Fruit fly (Drosophila melanogaster): ENCODE measurements around the gene CG7084.
"Not testable (repeated sequence)": the region's sequence is repeated elsewhere in the genome, so short reads cannot be mapped to it uniquely, and the experiment has no call there.

CG7084 gene

DNA sequence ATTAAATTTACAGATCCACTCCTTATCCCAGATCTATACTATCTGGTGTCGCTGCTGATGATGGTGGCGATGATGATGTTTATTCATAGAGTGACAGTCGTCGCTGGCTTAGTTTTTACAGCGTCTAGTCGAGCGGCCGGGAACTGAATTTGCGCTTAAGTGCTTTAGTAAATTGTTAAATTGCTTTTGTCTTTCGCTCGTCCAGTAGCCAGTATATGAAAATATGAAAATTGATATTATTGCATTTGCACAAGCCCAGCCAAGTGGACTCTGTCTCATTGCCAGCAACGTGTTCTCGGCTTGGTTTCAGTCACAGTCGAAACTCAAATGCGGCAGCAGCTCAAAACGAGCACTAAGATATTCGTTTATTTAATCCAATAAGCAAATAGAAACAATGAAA is at the start of gene CG7084:
Gene CG7084 (plus strand): TSS at position 301 of the 400 bp plus-strand sequence.
- TF ChIP-seq CG17612 (GFP tag; IDR thresholded peaks at IDR 0.05); CG7987 (GFP tag; optimal IDR thresholded peaks at IDR 0.05); CG13424 (tag; optimal IDR thresholded peaks at IDR 0.05): not testable (repeated sequence)

DNA sequence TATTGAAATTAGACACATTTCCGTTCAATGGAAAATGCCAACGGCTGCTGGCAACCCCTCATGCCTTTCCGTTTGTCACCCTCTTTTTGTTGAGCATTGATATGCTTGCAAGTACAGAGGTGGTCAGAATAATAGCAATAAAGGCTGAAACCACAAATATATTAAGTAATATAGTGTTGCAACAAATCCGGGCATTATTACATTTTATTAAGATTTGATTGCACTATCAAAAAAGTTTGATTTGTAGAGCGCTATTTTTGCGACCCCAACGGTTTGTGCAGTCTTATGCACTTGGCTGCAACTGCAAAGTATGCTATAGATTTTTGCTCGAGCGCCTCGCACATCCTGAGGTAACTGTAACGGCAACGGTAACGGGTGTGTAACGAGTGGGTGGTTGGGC is 38.4 kb upstream of the CG7084 start:
- TF ChIP-seq bab2 (GFP tag; optimal IDR thresholded peaks at IDR 0.05) (no peak), TFAM (GFP tag; optimal IDR thresholded peaks at IDR 0.05) (no peak), ssp (GFP tag; IDR thresholded peaks at IDR 0.05) (no peak), CG15479 (GFP tag; optimal IDR thresholded peaks at IDR 0.05) (no peak), CG9437 (GFP tag; optimal IDR thresholded peaks at IDR 0.05) (no peak), Hr3 (GFP tag; optimal IDR thresholded peaks at IDR 0.05) (no peak), MESR4 (GFP tag; optimal IDR thresholded peaks at IDR 0.05) (no peak), Myb (GFP tag; optimal IDR thresholded peaks at IDR 0.05) (no peak), lilli (GFP tag; optimal IDR thresholded peaks at IDR 0.05) (no peak), danr (GFP tag; IDR thresholded peaks at IDR 0.05) (no peak), CG3163 (GFP tag; optimal IDR thresholded peaks at IDR 0.05) (no peak), CG13775 (GFP tag; optimal IDR thresholded peaks at IDR 0.05) (peak; percentile 39), vfl (GFP tag; optimal IDR thresholded peaks at IDR 0.05) (no peak), Rx (GFP tag; IDR thresholded peaks at IDR 0.05) (no peak), CG6813 (GFP tag; optimal IDR thresholded peaks at IDR 0.05) (no peak), fd64A (GFP tag; optimal IDR thresholded peaks at IDR 0.05) (no peak), gce (GFP tag; IDR thresholded peaks at IDR 0.05) (no peak), ttk (GFP tag; IDR thresholded peaks at IDR 0.05) (no peak), fru (optimal IDR thresholded peaks at IDR 0.05) (no peak), so (GFP tag; IDR thresholded peaks at IDR 0.05) (no peak; the same call in 2 of the 3 replicates), dysf (GFP tag; IDR thresholded peaks at IDR 0.05) (no peak), CG2678 (tag; optimal IDR thresholded peaks at IDR 0.05) (peak; percentile 40), z (GFP tag; IDR thresholded peaks at IDR 0.05) (no peak), Lhr (GFP tag; optimal IDR thresholded peaks at IDR 0.05) (no peak), fd3F (GFP tag; optimal IDR thresholded peaks at IDR 0.05) (no peak), CG11504 (tag; optimal IDR thresholded peaks at IDR 0.05) (peak; percentile 41), MBD-R2 (GFP tag; IDR thresholded peaks at IDR 0.05) (no peak), CG8478 (optimal IDR thresholded peaks at IDR 0.05) (no peak), croc (GFP tag; conservative IDR thresholded peaks at IDR 0.05) (no peak; the same call in 2 of the 3 replicates), tx (GFP tag; optimal IDR thresholded peaks at IDR 0.05) (no peak), mld (GFP tag; IDR thresholded peaks at IDR 0.05; ENCODE audit: partially characterized antibody) (no peak), CG15073 (GFP tag; optimal IDR thresholded peaks at IDR 0.05) (no peak), CG7357 (GFP tag; IDR thresholded peaks at IDR 0.05) (no peak), Atf3 (GFP tag; optimal IDR thresholded peaks at IDR 0.05) (no peak), corto (GFP tag; optimal IDR thresholded peaks at IDR 0.05) (no peak), Ravus (GFP tag; IDR thresholded peaks at IDR 0.05) (no peak), CG30403 (GFP tag; optimal IDR thresholded peaks at IDR 0.05) (no peak), CG17186 (GFP tag; optimal IDR thresholded peaks at IDR 0.05) (no peak), CG12659 (GFP tag; optimal IDR thresholded peaks at IDR 0.05) (no peak), D (optimal IDR thresholded peaks at IDR 0.05) (no peak), D (GFP tag; optimal IDR thresholded peaks at IDR 0.05) (peak; percentile 62), her (GFP tag; optimal IDR thresholded peaks at IDR 0.05) (no peak), dm (GFP tag; optimal IDR thresholded peaks at IDR 0.05) (no peak), tin (GFP tag; optimal IDR thresholded peaks at IDR 0.05) (peak; percentile 18), Neu2 (GFP tag; optimal IDR thresholded peaks at IDR 0.05; ENCODE audit: borderline replicate concordance) (no peak), CkIIα-i1 (GFP tag; IDR thresholded peaks at IDR 0.05) (no peak), knrl (GFP tag; IDR thresholded peaks at IDR 0.05; ENCODE audit: partially characterized antibody) (no peak), gsb-n (tag; optimal IDR thresholded peaks at IDR 0.05) (peak; percentile 75)

All from whole organism, embryonic.